Fruit fly (Drosophila melanogaster): ENCODE results near the gene CG46394.
"Not testable (repeated sequence)": the region's sequence is repeated elsewhere in the genome, so short reads cannot be mapped to it uniquely, and the experiment has no call there.

- TF ChIP-seq jigr1 (GFP tag; IDR thresholded peaks at IDR 0.05); CG6791 (GFP tag; IDR thresholded peaks at IDR 0.05; ENCODE audit: partially characterized antibody); Nf-YC (tag; optimal IDR thresholded peaks at IDR 0.05); pros (GFP tag; optimal IDR thresholded peaks at IDR 0.05); H15 (GFP tag; IDR thresholded peaks at IDR 0.05); CG17385 (GFP tag; optimal IDR thresholded peaks at IDR 0.05); Dref (GFP tag; IDR thresholded peaks at IDR 0.05); CG7357 (GFP tag; IDR thresholded peaks at IDR 0.05); CG6272 (GFP tag; IDR thresholded peaks at IDR 0.05); lola (GFP tag; optimal IDR thresholded peaks at IDR 0.05); CG34376 (GFP tag; optimal IDR thresholded peaks at IDR 0.05); Doc2 (GFP tag; IDR thresholded peaks at IDR 0.05); psq (GFP tag; optimal IDR thresholded peaks at IDR 0.05); ttk (GFP tag; IDR thresholded peaks at IDR 0.05): not testable (repeated sequence)
These were observed 10.8 kb upstream of the CG46394 start, which contains the start of gene CG7377 for dm6 chr3L:11589395-11589794.

Data from whole organism, embryonic.